Worm (Caenorhabditis elegans) whole organism, L4/young adult: ENCODE results near the gene madf-9.

Experiments used
- W03F9.2 ChIP-seq: fragments of 150-350 bp; optimal IDR thresholded peaks from 2 replicates; lab custom pipeline; 2014; ENCODE audit warnings: missing biosample characterization, missing genetic modification characterization
- him-1 ChIP-seq: sonication (generic microtip); optimal IDR thresholded peaks from 2 replicates; lab custom pipeline; 2016; ENCODE audit warnings: missing genotype, missing genetic modification reagents, missing genetic modification characterization, missing compliant biosample characterization

DNA sequence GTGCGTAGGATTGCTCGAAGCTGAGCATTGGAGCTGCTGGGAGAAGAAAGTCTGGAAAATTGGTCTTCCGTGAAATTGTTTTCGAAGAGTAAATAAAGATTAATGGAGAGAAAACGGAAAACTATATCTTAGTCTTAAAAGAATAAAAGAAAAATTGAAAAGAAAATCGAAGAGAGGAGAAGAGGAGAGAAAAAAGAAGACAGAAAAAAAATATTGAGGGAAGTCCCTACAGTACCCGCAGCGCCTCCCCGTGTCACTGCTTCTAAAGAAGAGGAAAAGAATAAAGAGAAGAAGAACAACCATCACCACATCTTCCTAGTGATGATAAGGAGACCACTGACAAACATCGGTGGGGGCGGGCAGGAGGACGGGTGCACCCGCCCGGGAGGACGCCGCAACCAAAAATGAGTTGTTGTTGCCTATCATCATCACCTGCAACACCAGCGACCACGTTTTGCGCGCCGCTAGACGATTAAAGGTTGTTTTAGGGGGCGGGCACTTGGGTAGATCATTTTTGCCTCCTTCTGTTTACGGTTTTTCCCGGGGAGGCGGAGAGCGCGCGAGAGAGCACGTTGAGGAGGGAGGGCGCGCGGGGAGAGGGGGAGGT lies 11.9 kb downstream of the madf-9 start, which contains the start of gene CC8.2:
- TF ChIP-seq W03F9.2 (tag; lab: Kevin White, UChicago) (no peak), him-1 (tag; lab: Kevin White, UChicago) (no peak)
